Fruit fly (Drosophila melanogaster) whole organism, adult: Measurements from ENCODE around the gene obe.

Experiments used
- CG33017 ChIP-seq: fragments of 200-800 bp; sonication (Bioruptor generic); optimal IDR thresholded peaks from 2 replicates; lab custom pipeline; 2018; ENCODE audit warnings: missing biosample characterization, mild to moderate bottlenecking, missing genetic modification characterization, moderate library complexity
- CG5204 ChIP-seq: fragments of 200-800 bp; sonication (Bioruptor generic); optimal IDR thresholded peaks from 2 replicates; lab custom pipeline; 2016; ENCODE audit warnings: missing biosample characterization, missing genetic modification characterization
- CG7045 ChIP-seq: fragments of 200-800 bp; sonication (Bioruptor generic); optimal IDR thresholded peaks from 2 replicates; lab custom pipeline; 2017; ENCODE audit warnings: missing biosample characterization, mild to moderate bottlenecking, missing genetic modification characterization
- Hr96 ChIP-seq: fragments of 200-800 bp; sonication (Bioruptor generic); optimal IDR thresholded peaks from 2 replicates; lab custom pipeline; 2016; ENCODE audit warnings: missing biosample characterization, missing genetic modification characterization
- Mnt ChIP-seq: fragments of 200-800 bp; sonication (Bioruptor generic); optimal IDR thresholded peaks from 2 replicates; lab custom pipeline; 2016; ENCODE audit warnings: missing biosample characterization, mild to moderate bottlenecking, missing genetic modification characterization
- bab1 ChIP-seq: fragments of 200-800 bp; sonication (Bioruptor generic); optimal IDR thresholded peaks from 3 replicates; lab custom pipeline; 2019; ENCODE audit warnings: missing biosample characterization, mild to moderate bottlenecking, missing genetic modification characterization, moderate library complexity
- cnc ChIP-seq, 2 experiments: fragments of >200 bp; optimal IDR thresholded peaks; 2 replicates each; lab custom pipeline; 2017
- ovo ChIP-seq: fragments of 200-800 bp; sonication (Bioruptor generic); optimal IDR thresholded peaks from 2 replicates; lab custom pipeline; 2016; ENCODE audit warnings: missing biosample characterization, missing genetic modification characterization
- tj ChIP-seq: fragments of 200-800 bp; sonication (Bioruptor generic); optimal IDR thresholded peaks from 3 replicates; lab custom pipeline; 2017; ENCODE audit warnings: missing biosample characterization, mild to moderate bottlenecking, missing genetic modification characterization, moderate library complexity
- toe ChIP-seq: fragments of 200-800 bp; sonication (Bioruptor generic); optimal IDR thresholded peaks from 2 replicates; lab custom pipeline; 2016; ENCODE audit warnings: missing biosample characterization, missing genetic modification characterization

DNA sequence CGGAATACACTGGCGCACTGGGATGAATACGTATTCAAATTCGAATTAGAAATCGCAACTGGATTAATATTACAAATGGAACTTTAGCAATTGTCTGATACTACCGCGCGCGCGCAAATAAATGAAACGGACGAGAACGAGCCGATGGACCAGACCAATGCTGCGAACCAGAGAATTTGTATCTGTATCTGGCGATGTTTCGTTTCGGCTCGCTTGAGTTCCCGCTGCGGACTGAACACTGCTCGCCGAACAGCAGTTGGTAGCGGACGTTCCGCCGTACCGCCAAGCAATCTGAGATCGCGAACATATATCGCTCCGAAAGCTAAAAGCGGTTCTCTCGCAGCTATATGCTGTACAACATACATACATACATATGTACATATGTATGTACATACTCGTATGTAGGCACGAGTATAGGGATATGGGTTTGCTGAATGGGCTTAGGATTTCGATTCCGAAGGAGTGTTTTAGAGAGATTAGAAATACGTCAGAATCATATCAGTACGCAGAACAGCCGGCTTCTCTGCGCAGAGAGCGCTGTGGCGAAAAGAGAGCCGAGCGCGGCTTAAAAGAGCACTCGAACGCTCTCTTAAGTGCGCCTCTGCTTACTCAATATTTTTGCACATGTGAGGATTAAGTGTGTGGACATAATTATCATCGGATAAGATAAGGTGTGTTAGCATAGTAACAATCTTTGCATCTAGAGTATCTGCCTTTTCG is 9.7 kb upstream of the obe start, which contains the start of gene AdamTS-A:
- no peak for TF ChIP-seq cnc (optimal IDR thresholded peaks at IDR 0.05; lab: Kevin White, UChicago)
- peak; percentile 33 for TF ChIP-seq tj
- TF ChIP-seq toe (GFP tag; lab: Kevin White, UChicago), result no peak
- no peak for TF ChIP-seq ovo (GFP tag; lab: Kevin White, UChicago)
- no peak for TF ChIP-seq Hr96
- no peak for TF ChIP-seq CG33017 (tag; lab: Kevin White, UChicago)
- TF ChIP-seq CG7045 (GFP tag; lab: Kevin White, UChicago), result no peak
- no peak for TF ChIP-seq Mnt (GFP tag; lab: Kevin White, UChicago)
- no peak for TF ChIP-seq bab1 (GFP tag; lab: Kevin White, UChicago)
- TF ChIP-seq CG5204 (GFP tag; lab: Kevin White, UChicago), result no peak
